Worm (Caenorhabditis elegans) whole organism, mixed stage, embryonic: ENCODE measurements around the gene oac-20.

Source experiments
- bed-3 ChIP-seq: fragments of 200-800 bp; sonication (Bioruptor generic); optimal IDR thresholded peaks from 3 replicates; lab custom pipeline; 2018; ENCODE audit warnings: mild to moderate bottlenecking, missing genetic modification characterization, moderate library complexity, missing compliant biosample characterization
- ceh-43 ChIP-seq: fragments of 200-800 bp; sonication (Bioruptor generic); optimal IDR thresholded peaks from 2 replicates; lab custom pipeline; 2018; ENCODE audit warnings: mild to moderate bottlenecking, missing genetic modification characterization, moderate library complexity, missing compliant biosample characterization
- ceh-83 ChIP-seq: fragments of 200-800 bp; sonication (Bioruptor generic); optimal IDR thresholded peaks from 2 replicates; lab custom pipeline; 2018; ENCODE audit warnings: mild to moderate bottlenecking, missing genetic modification characterization, missing compliant biosample characterization
- cnd-1 ChIP-seq: fragments of 200-800 bp; sonication (Bioruptor generic); optimal IDR thresholded peaks from 2 replicates; lab custom pipeline; 2018; ENCODE audit warnings: mild to moderate bottlenecking, missing genetic modification characterization, missing compliant biosample characterization
- drap-1 ChIP-seq: fragments of 200-800 bp; sonication (Bioruptor generic); optimal IDR thresholded peaks from 3 replicates; lab custom pipeline; 2018; ENCODE audit warnings: mild to moderate bottlenecking, missing genetic modification characterization, missing compliant biosample characterization
- elt-1 ChIP-seq: sonication (generic microtip); optimal IDR thresholded peaks from 2 replicates; lab custom pipeline; 2017; ENCODE audit warnings: missing genetic modification characterization, mild to moderate bottlenecking, missing compliant biosample characterization, antibody characterized with exemption, moderate library complexity, borderline replicate concordance; ENCODE audit not compliant: insufficient read depth
- elt-3 ChIP-seq: fragments of 150-350 bp; optimal IDR thresholded peaks from 2 replicates; lab custom pipeline; 2014; ENCODE audit warnings: missing biosample characterization, missing genetic modification characterization
- flh-1 ChIP-seq: fragments of 200-800 bp; sonication (Bioruptor generic); optimal IDR thresholded peaks from 2 replicates; lab custom pipeline; 2018; ENCODE audit warnings: mild to moderate bottlenecking, missing genetic modification characterization, moderate library complexity, missing compliant biosample characterization
- hlh-1 ChIP-seq: fragments of 150-350 bp; optimal IDR thresholded peaks from 2 replicates; lab custom pipeline; 2014; ENCODE audit warnings: missing biosample characterization, missing genetic modification reagents, missing genetic modification characterization
- lin-13 ChIP-seq: fragments of 150-350 bp; optimal IDR thresholded peaks from 2 replicates; lab custom pipeline; 2014; ENCODE audit warnings: missing biosample characterization, missing genetic modification characterization
- lin-32 ChIP-seq: fragments of 200-800 bp; sonication (Bioruptor generic); optimal IDR thresholded peaks from 2 replicates; lab custom pipeline; 2018; ENCODE audit warnings: mild to moderate bottlenecking, missing genetic modification characterization, missing compliant biosample characterization
- lsy-2 ChIP-seq: fragments of 150-350 bp; optimal IDR thresholded peaks from 2 replicates; lab custom pipeline; 2014; ENCODE audit warnings: missing biosample characterization, missing genetic modification characterization
- mep-1 ChIP-seq: fragments of 150-350 bp; optimal IDR thresholded peaks from 2 replicates; lab custom pipeline; 2017; ENCODE audit warnings: missing biosample characterization, missing genetic modification reagents, missing genetic modification characterization, inconsistent platforms
- mls-2 ChIP-seq: sonication (generic microtip); optimal IDR thresholded peaks from 2 replicates; lab custom pipeline; 2016; ENCODE audit warnings: mild to moderate bottlenecking, missing genetic modification characterization, moderate library complexity, missing compliant biosample characterization
- nhr-12 ChIP-seq: fragments of 150-350 bp; optimal IDR thresholded peaks from 2 replicates; lab custom pipeline; 2014; ENCODE audit warnings: missing biosample characterization, missing genetic modification characterization
- nhr-237 ChIP-seq: fragments of 150-350 bp; optimal IDR thresholded peaks from 2 replicates; lab custom pipeline; 2014; ENCODE audit warnings: missing biosample characterization, missing genetic modification characterization
- nhr-28 ChIP-seq: fragments of 150-350 bp; optimal IDR thresholded peaks from 2 replicates; lab custom pipeline; 2014; ENCODE audit warnings: missing biosample characterization, missing genetic modification characterization
- sem-2 ChIP-seq: fragments of 200-800 bp; sonication (Bioruptor generic); optimal IDR thresholded peaks from 2 replicates; lab custom pipeline; 2018; ENCODE audit warnings: mild to moderate bottlenecking, missing genetic modification characterization, missing compliant biosample characterization
- snpc-4 ChIP-seq: fragments of 150-350 bp; optimal IDR thresholded peaks from 2 replicates; lab custom pipeline; 2014; ENCODE audit warnings: missing biosample characterization, missing genetic modification characterization
- sptf-1 ChIP-seq: sonication (generic microtip); optimal IDR thresholded peaks from 2 replicates; lab custom pipeline; 2017; ENCODE audit warnings: mild to moderate bottlenecking, missing genetic modification characterization, moderate library complexity, missing compliant biosample characterization
- unc-120 ChIP-seq: sonication (generic microtip); optimal IDR thresholded peaks from 2 replicates; lab custom pipeline; 2017; ENCODE audit warnings: missing genetic modification characterization, missing compliant biosample characterization; ENCODE audit not compliant: poor library complexity, severe bottlenecking
- unc-39 ChIP-seq: fragments of 150-350 bp; optimal IDR thresholded peaks from 2 replicates; lab custom pipeline; 2014; ENCODE audit warnings: missing biosample characterization, missing genetic modification characterization
- unc-62 ChIP-seq: fragments of 150-350 bp; optimal IDR thresholded peaks from 2 replicates; lab custom pipeline; 2014; ENCODE audit warnings: missing biosample characterization, missing genetic modification reagents, missing genetic modification characterization
- zip-8 ChIP-seq: fragments of 150-350 bp; optimal IDR thresholded peaks from 2 replicates; lab custom pipeline; 2014; ENCODE audit warnings: missing biosample characterization, missing genetic modification characterization

oac-20 gene

DNA sequence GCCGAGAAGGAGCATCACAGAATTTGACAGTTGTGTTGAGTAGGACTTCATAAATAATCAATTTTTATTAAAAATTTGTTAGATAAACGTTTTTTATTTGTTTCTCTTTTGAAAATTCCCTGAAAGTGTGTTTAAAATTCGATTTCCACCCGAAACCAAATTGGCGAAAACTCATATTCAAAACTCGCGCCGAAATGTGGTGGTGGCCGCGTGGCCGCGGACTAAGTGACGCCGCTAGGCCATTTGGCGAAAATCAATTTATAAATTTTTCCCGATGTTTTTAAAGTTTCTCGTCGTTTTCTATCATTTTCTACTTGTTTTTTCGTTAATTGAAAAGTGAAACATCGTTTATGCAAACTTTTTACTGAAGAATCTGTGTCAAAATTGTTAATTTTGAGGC, 44.1 kb downstream of the oac-20 start:
- TF ChIP-seq ceh-83 (GFP tag; lab: Kevin White, UChicago), result no peak
- TF ChIP-seq nhr-28 (tag; lab: Kevin White, UChicago), result no peak
- peak; percentile 59 for TF ChIP-seq sptf-1
- no peak for TF ChIP-seq hlh-1 (tag; lab: Kevin White, UChicago)
- TF ChIP-seq snpc-4 (tag; lab: Kevin White, UChicago), result no peak

DNA sequence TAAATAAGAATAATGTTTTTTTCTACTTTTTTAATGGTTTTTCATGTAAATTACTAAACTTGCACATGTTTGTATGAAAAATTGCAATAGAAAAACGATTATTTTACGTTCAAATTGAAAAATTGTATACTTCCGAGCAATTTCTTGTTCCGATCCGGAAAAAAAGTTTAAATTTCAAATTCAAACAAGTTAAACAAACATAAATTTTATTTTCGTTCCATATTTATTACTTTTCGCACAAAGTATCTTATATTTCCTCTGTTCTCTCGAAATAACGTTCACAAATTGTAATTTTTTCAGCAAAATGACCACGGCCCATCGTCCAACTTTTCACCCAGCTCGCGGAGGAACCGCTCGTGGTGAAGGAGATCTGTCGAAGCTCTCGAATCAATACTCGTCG, 44.5 kb downstream of the oac-20 start, which contains the start of gene cwc-15:
TSS of gene cwc-15 (plus strand) at position 301 of the 400 bp plus-strand sequence.
- TF ChIP-seq nhr-12 (tag; lab: Kevin White, UChicago), result no peak
- TF ChIP-seq elt-1 (tag; lab: Kevin White, UChicago), result no peak
- no peak for TF ChIP-seq mls-2 (tag; lab: Kevin White, UChicago)

DNA sequence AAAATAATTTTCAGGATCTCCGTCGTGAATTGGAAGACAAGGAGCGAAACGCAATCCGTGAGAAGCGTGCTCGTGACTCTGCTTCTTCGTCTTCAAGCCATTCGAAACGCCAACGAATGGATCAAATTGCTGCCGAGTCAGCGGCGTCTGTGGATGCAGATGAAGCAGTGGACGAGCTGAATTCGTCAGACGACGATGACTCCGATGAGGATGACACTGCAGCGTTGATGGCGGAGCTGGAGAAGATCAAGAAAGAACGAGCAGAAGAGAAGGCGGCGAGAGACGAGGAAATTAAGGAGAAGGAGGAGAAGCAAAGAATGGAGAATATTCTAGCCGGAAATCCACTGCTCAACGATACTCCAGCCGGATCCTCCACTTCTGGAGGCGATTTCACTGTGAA, 45.0 kb downstream of the oac-20 start:
- no peak for TF ChIP-seq cnd-1 (tag; lab: Kevin White, UChicago)
- TF ChIP-seq nhr-12 (tag; lab: Kevin White, UChicago), result no peak
- no peak for TF ChIP-seq sem-2
- no peak for TF ChIP-seq lin-13 (tag; lab: Kevin White, UChicago)
- no peak for TF ChIP-seq elt-3 (tag; lab: Kevin White, UChicago)
- TF ChIP-seq ceh-43 (GFP tag; lab: Kevin White, UChicago), result no peak
- TF ChIP-seq mep-1 (tag; lab: Kevin White, UChicago), result no peak

ce11 chrV:16024300-16024699, 45.8 kb downstream of the oac-20 start, which contains the start of gene T10C6.6:
Gene T10C6.6 (plus strand): TSS chrV:16024326.
- TF ChIP-seq nhr-28 (tag; lab: Kevin White, UChicago) (no peak), unc-120 (tag; lab: Kevin White, UChicago) (no peak), bed-3 (no peak), snpc-4 (tag; lab: Kevin White, UChicago) (no peak), mep-1 (tag; lab: Kevin White, UChicago) (no peak)

ce11 chrV:16024917-16025316, 46.4 kb downstream of the oac-20 start:
- TF ChIP-seq lsy-2 (tag; lab: Kevin White, UChicago) (no peak), flh-1 (GFP tag; lab: Kevin White, UChicago) (no peak), lin-13 (tag; lab: Kevin White, UChicago) (no peak), nhr-28 (tag; lab: Kevin White, UChicago) (no peak), nhr-237 (no peak), nhr-12 (tag; lab: Kevin White, UChicago) (no peak), drap-1 (GFP tag; lab: Kevin White, UChicago) (no peak), unc-39 (no peak), zip-8 (tag; lab: Kevin White, UChicago) (no peak), cnd-1 (tag; lab: Kevin White, UChicago) (no peak), unc-62 (no peak), lin-32 (no peak)

DNA sequence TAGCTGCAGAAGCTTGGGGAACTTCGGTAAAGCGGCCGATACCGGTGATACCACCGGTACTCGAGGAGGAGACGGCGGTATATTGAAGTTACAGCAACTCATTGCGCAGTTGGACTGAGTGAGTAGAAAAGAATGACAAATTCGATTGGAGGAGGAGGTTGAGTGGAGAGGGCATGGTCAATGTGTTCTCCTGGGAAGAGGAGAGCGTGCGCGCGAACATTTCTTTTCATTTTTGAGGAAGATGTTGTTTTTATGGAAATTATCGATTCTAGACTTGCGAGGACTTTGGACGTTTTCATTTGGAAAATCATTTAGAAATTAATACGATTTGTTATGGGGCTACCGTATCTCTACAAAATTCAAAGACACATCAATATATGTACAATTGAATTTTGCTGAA, 50.7 kb downstream of the oac-20 start:
- TF ChIP-seq elt-3 (tag; lab: Kevin White, UChicago) (no peak), ceh-83 (GFP tag; lab: Kevin White, UChicago) (no peak)
